Fruit fly (Drosophila melanogaster) whole organism, pupa: ENCODE data around the gene Lk.
A peak's percentile ranks its signal among the peaks of the same experiment; 100 is the strongest.

Experiments
- CG10348 ChIP-seq: fragments of 200-800 bp; sonication (Bioruptor generic); IDR thresholded peaks from 2 replicates; pipeline ENCODE4 v1.3.6; 2022; ENCODE audit warnings: missing biosample characterization, missing genetic modification characterization
- CG12605 ChIP-seq: fragments of 200-800 bp; sonication (Bioruptor generic); IDR thresholded peaks from 2 replicates; pipeline ENCODE4 v1.3.6; 2022; ENCODE audit warnings: missing biosample characterization, missing genetic modification characterization
- CG13204 ChIP-seq: fragments of 200-800 bp; sonication (Bioruptor generic); optimal IDR thresholded peaks from 2 replicates; lab custom pipeline; 2018; ENCODE audit warnings: missing biosample characterization, mild to moderate bottlenecking, missing genetic modification characterization, moderate library complexity
- CG14655 ChIP-seq: fragments of 200-800 bp; sonication (Bioruptor generic); optimal IDR thresholded peaks from 3 replicates; lab custom pipeline; 2017; ENCODE audit warnings: mild to moderate bottlenecking, missing biosample characterization, missing genetic modification reagents, missing genetic modification characterization
- CG15710 ChIP-seq: fragments of 200-800 bp; sonication (Bioruptor generic); optimal IDR thresholded peaks from 2 replicates; lab custom pipeline; 2018; ENCODE audit warnings: missing biosample characterization, mild to moderate bottlenecking, missing genetic modification characterization, moderate library complexity
- CG17806 ChIP-seq: fragments of 200-800 bp; sonication (Bioruptor generic); optimal IDR thresholded peaks from 2 replicates; lab custom pipeline; 2018; ENCODE audit warnings: missing biosample characterization, mild to moderate bottlenecking, missing genetic modification characterization, moderate library complexity
- CG32121 ChIP-seq: fragments of 200-800 bp; sonication (Bioruptor generic); IDR thresholded peaks from 2 replicates; pipeline ENCODE4 v1.3.6; 2022; ENCODE audit warnings: missing biosample characterization, missing genetic modification characterization
- CG34367 ChIP-seq: fragments of 200-800 bp; sonication (Bioruptor generic); optimal IDR thresholded peaks from 2 replicates; lab custom pipeline; 2018; ENCODE audit warnings: missing biosample characterization, mild to moderate bottlenecking, missing genetic modification characterization
- CG4496 ChIP-seq: fragments of 200-800 bp; sonication (Bioruptor generic); IDR thresholded peaks from 3 replicates; pipeline ENCODE4 v1.3.6; 2022; ENCODE audit warnings: missing biosample characterization, missing genetic modification characterization
- CG8159 ChIP-seq: fragments of 200-800 bp; sonication (Bioruptor generic); optimal IDR thresholded peaks from 3 replicates; lab custom pipeline; 2018; ENCODE audit warnings: missing biosample characterization, mild to moderate bottlenecking, missing genetic modification characterization, moderate library complexity
- CG8301 ChIP-seq: fragments of 200-800 bp; sonication (Bioruptor generic); optimal IDR thresholded peaks from 2 replicates; lab custom pipeline; 2018; ENCODE audit warnings: missing biosample characterization, mild to moderate bottlenecking, missing genetic modification characterization
- CG9948 ChIP-seq: fragments of 200-800 bp; sonication (Bioruptor generic); optimal IDR thresholded peaks from 2 replicates; lab custom pipeline; 2018; ENCODE audit warnings: missing biosample characterization, mild to moderate bottlenecking, missing genetic modification characterization, moderate library complexity
- D1 ChIP-seq: fragments of 200-800 bp; sonication (Bioruptor generic); optimal IDR thresholded peaks from 2 replicates; lab custom pipeline; 2018; ENCODE audit warnings: missing biosample characterization, mild to moderate bottlenecking, missing genetic modification characterization, moderate library complexity
- EcR ChIP-seq: fragments of 200-800 bp; sonication (Bioruptor generic); optimal IDR thresholded peaks from 3 replicates; lab custom pipeline; 2019; ENCODE audit warnings: missing biosample characterization, missing genetic modification characterization, mild to moderate bottlenecking, moderate library complexity, missing genetic modification reagents
- Ets98B ChIP-seq: fragments of 200-800 bp; sonication (Bioruptor generic); IDR thresholded peaks from 2 replicates; pipeline ENCODE4 v1.3.6; 2022; ENCODE audit warnings: missing biosample characterization, missing genetic modification characterization
- Pif1A ChIP-seq: fragments of 200-800 bp; sonication (Bioruptor generic); optimal IDR thresholded peaks from 3 replicates; lab custom pipeline; 2016; ENCODE audit warnings: missing biosample characterization, missing genetic modification characterization
- Pif1B ChIP-seq: fragments of 200-800 bp; sonication (Bioruptor generic); optimal IDR thresholded peaks from 3 replicates; lab custom pipeline; 2016; ENCODE audit warnings: missing biosample characterization, missing genetic modification characterization
- Snoo ChIP-seq: fragments of 200-800 bp; sonication (Bioruptor generic); optimal IDR thresholded peaks from 3 replicates; lab custom pipeline; 2017; ENCODE audit warnings: missing biosample characterization, mild to moderate bottlenecking, missing genetic modification characterization, inconsistent platforms
- fd96Ca ChIP-seq: fragments of 200-800 bp; sonication (Bioruptor generic); IDR thresholded peaks from 3 replicates; pipeline ENCODE4 v1.3.6; 2022; ENCODE audit warnings: missing biosample characterization, missing genetic modification characterization
- gl ChIP-seq: fragments of 200-800 bp; sonication (Bioruptor generic); optimal IDR thresholded peaks from 2 replicates; lab custom pipeline; 2018; ENCODE audit warnings: missing biosample characterization, mild to moderate bottlenecking, missing genetic modification characterization
- rn ChIP-seq: fragments of 200-800 bp; sonication (Bioruptor generic); IDR thresholded peaks from 2 replicates; pipeline ENCODE4 v1.3.6; 2022; ENCODE audit warnings: missing biosample characterization, missing genetic modification characterization

Gene Lk

dm6 chr3L:14560664-14561063, at the start of gene Lk:
Lk (minus strand) TSS chr3L:14560764.
- TF ChIP-seq CG17806 (tag; lab: Kevin White, UChicago) (no peak), CG8159 (tag; lab: Kevin White, UChicago) (no peak), CG15710 (tag; lab: Kevin White, UChicago) (no peak), EcR (no peak), Snoo (no peak)

- TF ChIP-seq D1 (tag; lab: Kevin White, UChicago): no peak
- peak; percentile 68 for TF ChIP-seq EcR
Observed at dm6 chr3L:14609138-14609729, 48.7 kb upstream of the Lk start.

dm6 chr3L:14607620-14608019, 47.1 kb upstream of the Lk start:
- peak; percentile 47 for TF ChIP-seq D1 (tag; lab: Kevin White, UChicago)
- no peak for TF ChIP-seq gl (tag; lab: Kevin White, UChicago)

dm6 chr3L:14605291-14605690, 44.7 kb upstream of the Lk start:
- TF ChIP-seq Pif1B (GFP tag; lab: Kevin White, UChicago): no peak
- TF ChIP-seq Ets98B (GFP tag; lab: Robert Waterston, UW): no peak
- no peak for TF ChIP-seq fd96Ca (GFP tag; lab: Robert Waterston, UW)
- TF ChIP-seq CG12605: no peak
- no peak for TF ChIP-seq CG15710 (tag; lab: Kevin White, UChicago)
- TF ChIP-seq CG8301 (tag; lab: Kevin White, UChicago): no peak
- no peak for TF ChIP-seq CG14655 (GFP tag; lab: Kevin White, UChicago)
- TF ChIP-seq Snoo: no peak
- no peak for TF ChIP-seq CG4496 (GFP tag; lab: Robert Waterston, UW)
- TF ChIP-seq EcR: no peak
- TF ChIP-seq CG9948 (tag; lab: Kevin White, UChicago): no peak
- no peak for TF ChIP-seq CG17806 (tag; lab: Kevin White, UChicago)
- TF ChIP-seq CG13204: no peak
- TF ChIP-seq rn: no peak
- TF ChIP-seq CG10348: no peak
- TF ChIP-seq CG8159 (tag; lab: Kevin White, UChicago): no peak
- no peak for TF ChIP-seq CG34367 (tag; lab: Kevin White, UChicago)
- no peak for TF ChIP-seq gl (tag; lab: Kevin White, UChicago)
- TF ChIP-seq Pif1A: no peak
- TF ChIP-seq D1 (tag; lab: Kevin White, UChicago): no peak

- TF ChIP-seq CG4496 (GFP tag; lab: Robert Waterston, UW) (no peak), D1 (tag; lab: Kevin White, UChicago) (peak; percentile 27)
Observed at dm6 chr3L:14603160-14603559, 42.6 kb upstream of the Lk start.

dm6 chr3L:14600570-14600969, 40.0 kb upstream of the Lk start:
- TF ChIP-seq CG17806 (tag; lab: Kevin White, UChicago) (no peak), CG32121 (GFP tag; lab: Robert Waterston, UW) (no peak), gl (tag; lab: Kevin White, UChicago) (no peak), Pif1A (no peak), fd96Ca (GFP tag; lab: Robert Waterston, UW) (no peak), Ets98B (GFP tag; lab: Robert Waterston, UW) (no peak), D1 (tag; lab: Kevin White, UChicago) (no peak), CG12605 (no peak), CG8159 (tag; lab: Kevin White, UChicago) (no peak), rn (no peak)

- TF ChIP-seq rn (no peak), CG13204 (no peak), CG34367 (tag; lab: Kevin White, UChicago) (no peak), EcR (no peak), Pif1B (GFP tag; lab: Kevin White, UChicago) (no peak), CG17806 (tag; lab: Kevin White, UChicago) (no peak)
Observed at dm6 chr3L:14599503-14599902, 38.9 kb upstream of the Lk start, which contains the start of gene HGTX. HGTX (minus strand) TSS chr3L:14599540.

- TF ChIP-seq CG8301 (tag; lab: Kevin White, UChicago): no peak
Observed at dm6 chr3L:14592166-14592565, 31.6 kb upstream of the Lk start.
